Worm (Caenorhabditis elegans): ENCODE measurements around the gene C01G5.25.

ce11 chrIV:6585397-6585921, 44.0 kb downstream of the C01G5.25 start, which contains the start of the genes F38A5.2 and dnj-11:
- no peak for TF ChIP-seq cebp-1 (GFP tag; IDR thresholded peaks at IDR 0.05)
- TF ChIP-seq cebp-1 (tag; optimal IDR thresholded peaks at IDR 0.05) = peak; percentile 75
- no peak for TF ChIP-seq sea-2 (GFP tag; IDR thresholded peaks at IDR 0.05)
- TF ChIP-seq ZK185.1 (tag; optimal IDR thresholded peaks at IDR 0.05; ENCODE audit: poor library complexity, severe bottlenecking) = peak; percentile 2
- no peak for TF ChIP-seq ama-1 (optimal IDR thresholded peaks at IDR 0.05)
- no peak for TF ChIP-seq ama-1 (GFP tag; optimal IDR thresholded peaks at IDR 0.05)
- 0 out of 2 replicates have a peak, but pooled peaks have one; percentile 23 for TF ChIP-seq F33H1.4 (GFP tag; IDR thresholded peaks at IDR 0.05)
- peak; percentile 49 for TF ChIP-seq tbp1 (GFP tag; optimal IDR thresholded peaks at IDR 0.05)
- TF ChIP-seq aptf-3 (GFP tag; IDR thresholded peaks at IDR 0.05) = no peak
- TF ChIP-seq attf-3 (GFP tag; conservative IDR thresholded peaks at IDR 0.05) = no peak
- TF ChIP-seq Y53F4B.3 (GFP tag; IDR thresholded peaks at IDR 0.05) = no peak
- TF ChIP-seq ceh-100 (GFP tag; IDR thresholded peaks at IDR 0.05) = peak; percentile 54; the same call in 1 of the 2 replicates
- no peak for TF ChIP-seq Y53G8AR.9 (GFP tag; conservative IDR thresholded peaks at IDR 0.05)
- TF ChIP-seq snpc-4 (GFP tag; optimal IDR thresholded peaks at IDR 0.05) = peak; percentile 45
- peak in 3 of 4 experiments; percentile 77 to 87 (median 80) for TF ChIP-seq snpc-4 (tag; optimal IDR thresholded peaks at IDR 0.05)
